Worm (Caenorhabditis elegans) whole organism, L1 larva: Measurements from ENCODE around the gene W02B3.7.

Experiments
- aly-2 ChIP-seq: fragments of 150-350 bp; optimal IDR thresholded peaks from 2 replicates; lab custom pipeline; 2014; ENCODE audit warnings: missing biosample characterization, missing genetic modification characterization
- ama-1 ChIP-seq: fragments of 150-350 bp; optimal IDR thresholded peaks from 2 replicates; lab custom pipeline; 2014
- elt-3 ChIP-seq, 6 experiments: fragments of 150-350 bp in 1 of 6; sonication (generic microtip); optimal IDR thresholded peaks; 2 replicates each; lab custom pipeline; 2017 to 2018; ENCODE audit warnings: missing biosample characterization in 6 of 6, missing genetic modification characterization in 6 of 6, inconsistent platforms in 1 of 6
- fos-1 ChIP-seq: fragments of 150-350 bp; optimal IDR thresholded peaks from 2 replicates; lab custom pipeline; 2014; ENCODE audit warnings: missing biosample characterization, missing genetic modification characterization
- lin-13 ChIP-seq: fragments of 150-350 bp; optimal IDR thresholded peaks from 2 replicates; lab custom pipeline; 2014; ENCODE audit warnings: missing biosample characterization, missing genetic modification reagents, missing genetic modification characterization
- lsy-2 ChIP-seq, 2 experiments: fragments of 150-350 bp; optimal IDR thresholded peaks; 2 replicates each; lab custom pipeline; 2014; ENCODE audit warnings: missing biosample characterization in 2 of 2, missing genetic modification characterization in 2 of 2
- nhr-11 ChIP-seq: fragments of 150-350 bp; optimal IDR thresholded peaks from 2 replicates; lab custom pipeline; 2014; ENCODE audit warnings: missing biosample characterization, missing genetic modification characterization
- nhr-77 ChIP-seq: fragments of 150-350 bp; optimal IDR thresholded peaks from 2 replicates; lab custom pipeline; 2014; ENCODE audit warnings: missing biosample characterization, missing genetic modification characterization
- skn-1 ChIP-seq: fragments of 150-350 bp; optimal IDR thresholded peaks from 2 replicates; lab custom pipeline; 2014; ENCODE audit warnings: missing biosample characterization, missing genetic modification characterization
- zag-1 ChIP-seq: fragments of 150-350 bp; optimal IDR thresholded peaks from 2 replicates; lab custom pipeline; 2014; ENCODE audit warnings: missing biosample characterization, missing genetic modification characterization
- ztf-4 ChIP-seq: fragments of 150-350 bp; optimal IDR thresholded peaks from 2 replicates; lab custom pipeline; 2014; ENCODE audit warnings: missing biosample characterization, missing genetic modification characterization

ce11 chrIII:710042-710441 lies 18.2 kb upstream of the W02B3.7 start:
- TF ChIP-seq fos-1, result no peak
- no peak for TF ChIP-seq ztf-4 (tag; lab: Kevin White, UChicago)
- TF ChIP-seq nhr-77, result no peak
- TF ChIP-seq skn-1 (tag; lab: Kevin White, UChicago), result no peak
- TF ChIP-seq lin-13 (GFP tag; lab: Kevin White, UChicago), result no peak
- TF ChIP-seq lsy-2 (tag; optimal IDR thresholded peaks at IDR 0.05; lab: Kevin White, UChicago), result no peak
- TF ChIP-seq nhr-11 (tag; lab: Kevin White, UChicago), result no peak
- TF ChIP-seq zag-1 (tag; lab: Kevin White, UChicago), result no peak
- no peak for TF ChIP-seq ama-1 (lab: Kevin White, UChicago)
- no peak for TF ChIP-seq aly-2 (tag; lab: Kevin White, UChicago)
- no peak for TF ChIP-seq elt-3 (tag; optimal IDR thresholded peaks at IDR 0.05; lab: Kevin White, UChicago)
